Fruit fly (Drosophila melanogaster) whole organism, wandering third instar larva: Measurements from ENCODE around the gene CG32365.

Experiments used
- CG9705 ChIP-seq: fragments of 200-800 bp; sonication (Bioruptor generic); optimal IDR thresholded peaks from 2 replicates; lab custom pipeline; 2018; ENCODE audit warnings: missing biosample characterization, mild to moderate bottlenecking, missing genetic modification characterization
- CrebA ChIP-seq: fragments of 200-800 bp; sonication (Bioruptor generic); optimal IDR thresholded peaks from 2 replicates; lab custom pipeline; 2016; ENCODE audit warnings: missing biosample characterization, mild to moderate bottlenecking, missing genetic modification characterization, borderline replicate concordance
- Dfd ChIP-seq: fragments of >200 bp; optimal IDR thresholded peaks from 2 replicates; lab custom pipeline; 2017; ENCODE audit warnings: missing biosample characterization, missing genetic modification characterization
- Dif ChIP-seq: fragments of 200-275, 200-300 bp; sonication (Bioruptor generic); optimal IDR thresholded peaks from 2 replicates; lab custom pipeline; 2018; ENCODE audit warnings: missing biosample characterization, missing genetic modification characterization; ENCODE audit not compliant: partially characterized antibody
- HLH106 ChIP-seq: fragments of 200-800 bp; optimal IDR thresholded peaks from 3 replicates; lab custom pipeline; 2019; ENCODE audit warnings: missing biosample characterization, mild to moderate bottlenecking, missing genetic modification characterization, moderate library complexity
- Hr78 ChIP-seq: fragments of >200 bp; optimal IDR thresholded peaks from 2 replicates; lab custom pipeline; 2017; ENCODE audit warnings: missing biosample characterization, missing genetic modification characterization
- Hr83 ChIP-seq: fragments of 200-300 bp; sonication (Bioruptor generic); optimal IDR thresholded peaks from 2 replicates; lab custom pipeline; 2016; ENCODE audit warnings: missing biosample characterization, mild to moderate bottlenecking, missing genetic modification characterization, moderate library complexity; ENCODE audit not compliant: poor library complexity, severe bottlenecking
- Jra ChIP-seq: sonication (Bioruptor generic); optimal IDR thresholded peaks from 2 replicates; lab custom pipeline; 2016; ENCODE audit warnings: missing biosample characterization, missing genetic modification characterization
- OdsH ChIP-seq: fragments of 200-800 bp; sonication (Bioruptor generic); optimal IDR thresholded peaks from 2 replicates; lab custom pipeline; 2016; ENCODE audit warnings: missing biosample characterization, mild to moderate bottlenecking, missing genetic modification characterization
- Sp1 ChIP-seq: fragments of 200-800 bp; sonication (Bioruptor generic); optimal IDR thresholded peaks from 3 replicates; lab custom pipeline; 2019; ENCODE audit warnings: missing biosample characterization, mild to moderate bottlenecking, missing genetic modification characterization, moderate library complexity
- Vsx2 ChIP-seq: fragments of 200-300, 225-300 bp; sonication (Bioruptor generic); optimal IDR thresholded peaks from 2 replicates; lab custom pipeline; 2018; ENCODE audit warnings: missing biosample characterization, missing genetic modification characterization; ENCODE audit not compliant: partially characterized antibody
- dmrt93B ChIP-seq: fragments of 200-800 bp; sonication (Bioruptor generic); optimal IDR thresholded peaks from 2 replicates; lab custom pipeline; 2018; ENCODE audit warnings: missing biosample characterization, mild to moderate bottlenecking, missing genetic modification characterization
- ey ChIP-seq: fragments of 200-800 bp; sonication (Bioruptor generic); optimal IDR thresholded peaks from 2 replicates; lab custom pipeline; 2016; ENCODE audit warnings: missing biosample characterization, missing genetic modification characterization
- foxo ChIP-seq, 2 experiments: fragments of 200-800 bp; sonication (Bioruptor generic); optimal IDR thresholded peaks; 2 replicates in 1 of 2; 3 replicates in 1 of 2; lab custom pipeline; 2016 to 2017; ENCODE audit warnings: missing biosample characterization in 2 of 2, missing genetic modification characterization in 2 of 2
- h ChIP-seq: fragments of 200-800 bp; sonication (Bioruptor generic); optimal IDR thresholded peaks from 3 replicates; lab custom pipeline; 2016; ENCODE audit warnings: missing biosample characterization, mild to moderate bottlenecking, missing genetic modification characterization
- lola ChIP-seq: fragments of >200 bp; optimal IDR thresholded peaks from 2 replicates; lab custom pipeline; 2017; ENCODE audit warnings: missing biosample characterization, missing genetic modification characterization
- pan ChIP-seq: fragments of >200 bp; optimal IDR thresholded peaks from 2 replicates; lab custom pipeline; 2017
- psq ChIP-seq: fragments of 200-800 bp; sonication (Bioruptor generic); optimal IDR thresholded peaks from 3 replicates; lab custom pipeline; 2017; ENCODE audit warnings: missing biosample characterization, mild to moderate bottlenecking, missing genetic modification characterization, moderate library complexity
- rgr ChIP-seq: fragments of 200-800 bp; sonication (Bioruptor generic); optimal IDR thresholded peaks from 3 replicates; lab custom pipeline; 2016; ENCODE audit warnings: missing biosample characterization, mild to moderate bottlenecking, missing genetic modification characterization
- sv ChIP-seq: fragments of 200-800 bp; sonication (Bioruptor generic); optimal IDR thresholded peaks from 3 replicates; lab custom pipeline; 2016; ENCODE audit warnings: missing biosample characterization, missing genetic modification characterization
- tai ChIP-seq: sonication (Bioruptor generic); optimal IDR thresholded peaks from 2 replicates; lab custom pipeline; 2016; ENCODE audit warnings: missing biosample characterization, missing genetic modification characterization
- woc ChIP-seq: sonication (Bioruptor generic); optimal IDR thresholded peaks from 2 replicates; lab custom pipeline; 2016; ENCODE audit warnings: missing biosample characterization, mild to moderate bottlenecking, missing genetic modification characterization

CG32365 gene

dm6 chr3L:7941514-7941913 lies 72.7 kb downstream of the CG32365 start:
- TF ChIP-seq ey (GFP tag; lab: Kevin White, UChicago) (no peak), CG9705 (no peak), pan (lab: Kevin White, UChicago) (no peak)

dm6 chr3L:7942403-7942952 lies 73.6 kb downstream of the CG32365 start:
- TF ChIP-seq Jra (GFP tag; lab: Kevin White, UChicago) (no peak), CG9705 (no peak), Sp1 (GFP tag; lab: Kevin White, UChicago) (peak; percentile 20), Vsx2 (GFP tag; lab: Kevin White, UChicago) (no peak), h (GFP tag; lab: Kevin White, UChicago) (peak; percentile 34), CrebA (peak; percentile 42)
- TF ChIP-seq, all 38 proteins: peak for 3

dm6 chr3L:7943046-7943445 lies 74.2 kb downstream of the CG32365 start:
- TF ChIP-seq dmrt93B (GFP tag; lab: Kevin White, UChicago) (peak; percentile 4), Sp1 (GFP tag; lab: Kevin White, UChicago) (no peak), Dif (no peak), HLH106 (tag; lab: Kevin White, UChicago) (no peak), foxo (GFP tag; optimal IDR thresholded peaks at IDR 0.05; lab: Kevin White, UChicago) (no peak), psq (peak; percentile 29)
- TF ChIP-seq, all 38 proteins: peak for 2

dm6 chr3L:7943950-7944349 lies 75.1 kb downstream of the CG32365 start:
- TF ChIP-seq tai (GFP tag; lab: Kevin White, UChicago) (no peak), ey (GFP tag; lab: Kevin White, UChicago) (no peak), rgr (GFP tag; lab: Kevin White, UChicago) (no peak), Hr83 (GFP tag; lab: Kevin White, UChicago) (no peak), sv (GFP tag; lab: Kevin White, UChicago) (no peak), woc (no peak), OdsH (GFP tag; lab: Kevin White, UChicago) (no peak), Hr78 (GFP tag; lab: Kevin White, UChicago) (no peak), dmrt93B (GFP tag; lab: Kevin White, UChicago) (no peak), lola (GFP tag; lab: Kevin White, UChicago) (no peak), Dfd (GFP tag; lab: Kevin White, UChicago) (no peak), pan (lab: Kevin White, UChicago) (no peak)
